Fruit fly (Drosophila melanogaster) whole organism, embryonic: ENCODE data around the gene meigo.

Experiments used
- Asciz ChIP-seq: fragments of 200-800 bp; sonication (Bioruptor generic); optimal IDR thresholded peaks from 2 replicates; lab custom pipeline; 2017; ENCODE audit warnings: missing biosample characterization, mild to moderate bottlenecking, missing genetic modification characterization, missing genetic modification reagents
- CG10267 ChIP-seq: fragments of 200-800 bp; sonication (Bioruptor generic); optimal IDR thresholded peaks from 2 replicates; lab custom pipeline; 2018; ENCODE audit warnings: missing biosample characterization, mild to moderate bottlenecking, missing genetic modification characterization, moderate library complexity
- CG10431 ChIP-seq: fragments of 200-800 bp; sonication (Bioruptor generic); optimal IDR thresholded peaks from 3 replicates; lab custom pipeline; 2018; ENCODE audit warnings: missing biosample characterization, mild to moderate bottlenecking, missing genetic modification characterization
- CG12071 ChIP-seq: fragments of 200-800 bp; sonication (Bioruptor generic); optimal IDR thresholded peaks from 3 replicates; lab custom pipeline; 2018; ENCODE audit warnings: missing biosample characterization, mild to moderate bottlenecking, missing genetic modification characterization
- CG12219 ChIP-seq: fragments of 200-800 bp; sonication (Bioruptor generic); optimal IDR thresholded peaks from 3 replicates; lab custom pipeline; 2018; ENCODE audit warnings: missing biosample characterization, mild to moderate bottlenecking, missing genetic modification characterization
- CG1233 ChIP-seq: fragments of 200-800 bp; sonication (Bioruptor generic); optimal IDR thresholded peaks from 4 replicates; lab custom pipeline; 2018; ENCODE audit warnings: missing biosample characterization, mild to moderate bottlenecking, missing genetic modification characterization
- CG15514 ChIP-seq: fragments of 200-800 bp; sonication (Bioruptor generic); optimal IDR thresholded peaks from 3 replicates; lab custom pipeline; 2017; ENCODE audit warnings: missing biosample characterization, missing genetic modification characterization, mild to moderate bottlenecking, moderate library complexity, missing genetic modification reagents
- CG17568 ChIP-seq: fragments of 200-800 bp; sonication (Bioruptor generic); optimal IDR thresholded peaks from 2 replicates; lab custom pipeline; 2018; ENCODE audit warnings: missing biosample characterization, mild to moderate bottlenecking, missing genetic modification characterization, moderate library complexity
- CG1792 ChIP-seq: fragments of 200-800 bp; sonication (Bioruptor generic); optimal IDR thresholded peaks from 2 replicates; lab custom pipeline; 2016; ENCODE audit warnings: missing biosample characterization, missing genetic modification characterization
- CG30431 ChIP-seq: fragments of 200-800 bp; sonication (Bioruptor generic); optimal IDR thresholded peaks from 2 replicates; lab custom pipeline; 2017; ENCODE audit warnings: missing biosample characterization, missing genetic modification characterization
- CG3995 ChIP-seq: fragments of 200-800 bp; sonication (Bioruptor generic); optimal IDR thresholded peaks from 3 replicates; lab custom pipeline; 2016; ENCODE audit warnings: missing biosample characterization, missing genetic modification characterization
- CG7357 ChIP-seq: fragments of 200-800 bp; sonication (Bioruptor generic); IDR thresholded peaks from 3 replicates; pipeline ENCODE4 v1.3.6; 2022; ENCODE audit warnings: missing biosample characterization, missing genetic modification characterization
- CG8281 ChIP-seq: fragments of 200-800 bp; sonication (Bioruptor generic); optimal IDR thresholded peaks from 2 replicates; lab custom pipeline; 2018; ENCODE audit warnings: missing biosample characterization, mild to moderate bottlenecking, missing genetic modification characterization, moderate library complexity
- CG9437 ChIP-seq: fragments of 200-800 bp; sonication (Bioruptor generic); optimal IDR thresholded peaks from 2 replicates; lab custom pipeline; 2018; ENCODE audit warnings: missing biosample characterization, mild to moderate bottlenecking, missing genetic modification characterization
- Dfd ChIP-seq, 2 experiments: fragments of >200 bp; optimal IDR thresholded peaks; 2 replicates each; lab custom pipeline; 2017; ENCODE audit warnings: missing biosample characterization in 2 of 2, missing genetic modification characterization in 2 of 2
- E2f1 ChIP-seq: fragments of 200-800 bp; sonication (Bioruptor generic); IDR thresholded peaks from 2 replicates; pipeline ENCODE4 v1.3.6; 2022; ENCODE audit warnings: missing biosample characterization, missing genetic modification characterization
- Ets97D ChIP-seq: fragments of 200-800 bp; sonication (Bioruptor generic); optimal IDR thresholded peaks from 3 replicates; lab custom pipeline; 2016; ENCODE audit warnings: missing biosample characterization, missing genetic modification characterization
- Nf-YA ChIP-seq: fragments of 200-800 bp; sonication (Bioruptor generic); IDR thresholded peaks from 2 replicates; pipeline ENCODE4 v1.3.6; 2022; ENCODE audit warnings: missing biosample characterization, missing genetic modification characterization
- Oaz ChIP-seq: fragments of 200-800 bp; sonication (Bioruptor generic); IDR thresholded peaks from 2 replicates; pipeline ENCODE4 v1.3.6; 2022; ENCODE audit warnings: missing biosample characterization, missing genetic modification characterization
- Ptx1 ChIP-seq: fragments of 200-800 bp; sonication (Bioruptor generic); IDR thresholded peaks from 2 replicates; pipeline ENCODE4 v1.3.6; 2022; ENCODE audit warnings: missing biosample characterization, missing genetic modification characterization
- ab ChIP-seq: fragments of 200-800 bp; sonication (Bioruptor generic); optimal IDR thresholded peaks from 2 replicates; lab custom pipeline; 2016; ENCODE audit warnings: missing biosample characterization, missing genetic modification characterization
- aop ChIP-seq: fragments of 200-800 bp; sonication (Bioruptor generic); IDR thresholded peaks from 2 replicates; pipeline ENCODE4 v1.3.6; 2022; ENCODE audit warnings: missing biosample characterization, missing genetic modification characterization
- az2 ChIP-seq: fragments of 200-800 bp; sonication (Bioruptor generic); optimal IDR thresholded peaks from 3 replicates; lab custom pipeline; 2016; ENCODE audit warnings: missing biosample characterization, missing genetic modification characterization
- chm ChIP-seq: fragments of 200-800 bp; sonication (Bioruptor generic); IDR thresholded peaks from 2 replicates; pipeline ENCODE4 v1.3.6; 2022; ENCODE audit warnings: missing biosample characterization, missing genetic modification characterization
- chn ChIP-seq: fragments of 200-800 bp; sonication (Bioruptor generic); optimal IDR thresholded peaks from 2 replicates; lab custom pipeline; 2016; ENCODE audit warnings: missing biosample characterization, missing genetic modification characterization
- crc ChIP-seq: fragments of 200-800 bp; sonication (Bioruptor generic); optimal IDR thresholded peaks from 2 replicates; lab custom pipeline; 2016; ENCODE audit warnings: missing biosample characterization, missing genetic modification characterization
- crol ChIP-seq: fragments of 200-800 bp; sonication (Bioruptor generic); IDR thresholded peaks from 2 replicates; pipeline ENCODE4 v1.3.6; 2022; ENCODE audit warnings: missing biosample characterization, missing genetic modification characterization
- cwo ChIP-seq: fragments of 200-800 bp; sonication (Bioruptor generic); optimal IDR thresholded peaks from 3 replicates; lab custom pipeline; 2017; ENCODE audit warnings: missing biosample characterization, missing genetic modification characterization, mild to moderate bottlenecking, moderate library complexity, missing genetic modification reagents
- dan ChIP-seq: fragments of 200-800 bp; sonication (Bioruptor generic); IDR thresholded peaks from 2 replicates; pipeline ENCODE4 v1.3.6; 2022; ENCODE audit warnings: missing biosample characterization, missing genetic modification characterization
- fd64A ChIP-seq: fragments of 200-800 bp; sonication (Bioruptor generic); optimal IDR thresholded peaks from 3 replicates; lab custom pipeline; 2018; ENCODE audit warnings: missing biosample characterization, mild to moderate bottlenecking, missing genetic modification characterization
- ftz-f1 ChIP-seq: fragments of 200-800 bp; sonication (Bioruptor generic); optimal IDR thresholded peaks from 2 replicates; lab custom pipeline; 2016; ENCODE audit warnings: missing biosample characterization, missing genetic modification characterization
- gfzf ChIP-seq: fragments of 200-800 bp; sonication (Bioruptor generic); optimal IDR thresholded peaks from 2 replicates; lab custom pipeline; 2016; ENCODE audit warnings: missing biosample characterization, mild to moderate bottlenecking, missing genetic modification characterization, moderate library complexity
- insv ChIP-seq, 2 experiments: fragments of 200-800 bp; sonication (Bioruptor generic); optimal IDR thresholded peaks; 3 replicates each; lab custom pipeline; 2016 to 2018; ENCODE audit warnings: missing biosample characterization in 2 of 2, missing genetic modification characterization in 2 of 2
- lab ChIP-seq: fragments of 200-800 bp; sonication (Bioruptor generic); optimal IDR thresholded peaks from 3 replicates; lab custom pipeline; 2017; ENCODE audit warnings: missing biosample characterization, missing genetic modification characterization, mild to moderate bottlenecking, moderate library complexity, missing genetic modification reagents
- lbe ChIP-seq: fragments of 200-800 bp; sonication (Bioruptor generic); optimal IDR thresholded peaks from 2 replicates; lab custom pipeline; 2016; ENCODE audit warnings: missing biosample characterization, mild to moderate bottlenecking, missing genetic modification characterization
- maf-S ChIP-seq: fragments of 200-800 bp; sonication (Bioruptor generic); optimal IDR thresholded peaks from 2 replicates; lab custom pipeline; 2016; ENCODE audit warnings: missing biosample characterization, missing genetic modification characterization
- mam ChIP-seq: fragments of 200-800 bp; sonication (Bioruptor generic); optimal IDR thresholded peaks from 3 replicates; lab custom pipeline; 2016; ENCODE audit warnings: missing biosample characterization, missing genetic modification characterization
- mirr ChIP-seq: fragments of 200-800 bp; sonication (Bioruptor generic); optimal IDR thresholded peaks from 3 replicates; lab custom pipeline; 2018; ENCODE audit warnings: missing biosample characterization, mild to moderate bottlenecking, missing genetic modification characterization
- nmo ChIP-seq: fragments of 200-800 bp; sonication (Bioruptor generic); optimal IDR thresholded peaks from 2 replicates; lab custom pipeline; 2018; ENCODE audit warnings: missing biosample characterization, mild to moderate bottlenecking, missing genetic modification characterization, moderate library complexity
- oc ChIP-seq: fragments of 200-800 bp; sonication (Bioruptor generic); optimal IDR thresholded peaks from 2 replicates; lab custom pipeline; 2018; ENCODE audit warnings: missing biosample characterization, mild to moderate bottlenecking, missing genetic modification characterization, moderate library complexity
- p53 ChIP-seq: fragments of 200-800 bp; sonication (Bioruptor generic); optimal IDR thresholded peaks from 2 replicates; lab custom pipeline; 2016; ENCODE audit warnings: missing biosample characterization, missing genetic modification characterization
- pita ChIP-seq: fragments of 200-800 bp; sonication (Bioruptor generic); optimal IDR thresholded peaks from 2 replicates; lab custom pipeline; 2017; ENCODE audit warnings: missing biosample characterization, mild to moderate bottlenecking, missing genetic modification characterization
- repo ChIP-seq: fragments of 200-800 bp; sonication (Bioruptor generic); optimal IDR thresholded peaks from 2 replicates; lab custom pipeline; 2016; ENCODE audit warnings: missing biosample characterization, missing genetic modification characterization
- scrt ChIP-seq: fragments of 200-800 bp; sonication (Bioruptor generic); optimal IDR thresholded peaks from 2 replicates; lab custom pipeline; 2018; ENCODE audit warnings: missing biosample characterization, mild to moderate bottlenecking, missing genetic modification characterization, moderate library complexity
- slbo ChIP-seq: fragments of 200-800 bp; sonication (Bioruptor generic); IDR thresholded peaks from 2 replicates; pipeline ENCODE4 v1.3.6; 2022; ENCODE audit warnings: missing biosample characterization, missing genetic modification characterization
- so ChIP-seq: fragments of 200-800 bp; sonication (Bioruptor generic); IDR thresholded peaks from 3 replicates; pipeline ENCODE4 v1.3.6; 2022; ENCODE audit warnings: missing biosample characterization, missing genetic modification characterization
- tin ChIP-seq: fragments of 200-800 bp; sonication (Bioruptor generic); optimal IDR thresholded peaks from 3 replicates; lab custom pipeline; 2016; ENCODE audit warnings: missing biosample characterization, missing genetic modification characterization
- ttk ChIP-seq: fragments of 200-800 bp; sonication (Bioruptor generic); IDR thresholded peaks from 2 replicates; pipeline ENCODE4 v2.1.2; 2022; ENCODE audit warnings: missing biosample characterization, missing genetic modification characterization
- unpg ChIP-seq: fragments of 200-800 bp; sonication (Bioruptor generic); optimal IDR thresholded peaks from 3 replicates; lab custom pipeline; 2018; ENCODE audit warnings: missing biosample characterization, mild to moderate bottlenecking, missing genetic modification characterization, moderate library complexity
- zfh1 ChIP-seq: fragments of 200-800 bp; sonication (Bioruptor generic); IDR thresholded peaks from 3 replicates; pipeline ENCODE4 v1.3.6; 2022; ENCODE audit warnings: missing biosample characterization, missing genetic modification characterization

The meigo gene

dm6 chr3R:21186606-21187393, 48.7 kb downstream of the meigo start (continued):
- TF ChIP-seq lab (GFP tag; lab: Kevin White, UChicago) (no peak), CG17568 (no peak), dan (no peak), Oaz (GFP tag; lab: Robert Waterston, UW) (no peak), mam (GFP tag; lab: Kevin White, UChicago) (peak; percentile 0), gfzf (GFP tag; lab: Kevin White, UChicago) (no peak), Dfd (GFP tag; optimal IDR thresholded peaks at IDR 0.05; lab: Kevin White, UChicago) (no peak), CG1792 (GFP tag; lab: Kevin White, UChicago) (no peak), Ets97D (no peak), Ptx1 (GFP tag; lab: Robert Waterston, UW) (0 out of 2 replicates have a peak, but pooled peaks have one; percentile 31), repo (GFP tag; lab: Kevin White, UChicago) (no peak), pita (no peak), CG30431 (GFP tag; lab: Kevin White, UChicago) (peak; percentile 20), maf-S (GFP tag; lab: Kevin White, UChicago) (no peak), CG8281 (tag; lab: Kevin White, UChicago) (no peak), CG12071 (GFP tag; lab: Kevin White, UChicago) (no peak), Nf-YA (GFP tag; lab: Robert Waterston, UW) (no peak), slbo (GFP tag; lab: Robert Waterston, UW) (no peak; the same call in none of the 2 replicates), unpg (GFP tag; lab: Kevin White, UChicago) (no peak), ttk (GFP tag; lab: Robert Waterston, UW) (no peak), lbe (no peak), ftz-f1 (GFP tag; lab: Kevin White, UChicago) (peak; percentile 11), zfh1 (GFP tag; lab: Robert Waterston, UW) (no peak), CG7357 (GFP tag; lab: Robert Waterston, UW) (no peak), CG1233 (GFP tag; lab: Kevin White, UChicago) (no peak), CG9437 (peak; percentile 63), tin (no peak), Asciz (GFP tag; lab: Kevin White, UChicago) (no peak), crc (GFP tag; lab: Kevin White, UChicago) (no peak), ab (no peak), CG3995 (GFP tag; lab: Kevin White, UChicago) (no peak), insv (GFP tag; optimal IDR thresholded peaks at IDR 0.05; lab: Kevin White, UChicago) (no peak), fd64A (GFP tag; lab: Kevin White, UChicago) (no peak), aop (GFP tag; lab: Robert Waterston, UW) (no peak), so (GFP tag; lab: Robert Waterston, UW) (0 out of 3 replicates have a peak, but pooled peaks have one; percentile 10), oc (no peak), az2 (GFP tag; lab: Kevin White, UChicago) (peak; percentile 43), p53 (GFP tag; lab: Kevin White, UChicago) (no peak), CG12219 (no peak), crol (GFP tag; lab: Robert Waterston, UW) (no peak), cwo (GFP tag; lab: Kevin White, UChicago) (peak; percentile 13), CG10267 (tag; lab: Kevin White, UChicago) (peak; percentile 29), nmo (GFP tag; lab: Kevin White, UChicago) (peak; percentile 38), CG15514 (GFP tag; lab: Kevin White, UChicago) (no peak), scrt (GFP tag; lab: Kevin White, UChicago) (peak; percentile 61), mirr (no peak), chn (GFP tag; lab: Kevin White, UChicago) (peak; percentile 20), CG10431 (GFP tag; lab: Kevin White, UChicago) (no peak), chm (GFP tag; lab: Robert Waterston, UW) (no peak), E2f1 (GFP tag; lab: Robert Waterston, UW) (no peak)
